Fruit fly (Drosophila melanogaster) whole organism, pupa: ENCODE data around the gene Jhbp2.

Source experiments
- CG12605 ChIP-seq: fragments of 200-800 bp; sonication (Bioruptor generic); IDR thresholded peaks from 2 replicates; pipeline ENCODE4 v1.3.6; 2022; ENCODE audit warnings: missing biosample characterization, missing genetic modification characterization
- CG17806 ChIP-seq: fragments of 200-800 bp; sonication (Bioruptor generic); optimal IDR thresholded peaks from 2 replicates; lab custom pipeline; 2018; ENCODE audit warnings: missing biosample characterization, mild to moderate bottlenecking, missing genetic modification characterization, moderate library complexity
- Ets98B ChIP-seq: fragments of 200-800 bp; sonication (Bioruptor generic); IDR thresholded peaks from 2 replicates; pipeline ENCODE4 v1.3.6; 2022; ENCODE audit warnings: missing biosample characterization, missing genetic modification characterization
- Pif1B ChIP-seq: fragments of 200-800 bp; sonication (Bioruptor generic); optimal IDR thresholded peaks from 3 replicates; lab custom pipeline; 2016; ENCODE audit warnings: missing biosample characterization, missing genetic modification characterization
- fd96Ca ChIP-seq: fragments of 200-800 bp; sonication (Bioruptor generic); IDR thresholded peaks from 3 replicates; pipeline ENCODE4 v1.3.6; 2022; ENCODE audit warnings: missing biosample characterization, missing genetic modification characterization

DNA sequence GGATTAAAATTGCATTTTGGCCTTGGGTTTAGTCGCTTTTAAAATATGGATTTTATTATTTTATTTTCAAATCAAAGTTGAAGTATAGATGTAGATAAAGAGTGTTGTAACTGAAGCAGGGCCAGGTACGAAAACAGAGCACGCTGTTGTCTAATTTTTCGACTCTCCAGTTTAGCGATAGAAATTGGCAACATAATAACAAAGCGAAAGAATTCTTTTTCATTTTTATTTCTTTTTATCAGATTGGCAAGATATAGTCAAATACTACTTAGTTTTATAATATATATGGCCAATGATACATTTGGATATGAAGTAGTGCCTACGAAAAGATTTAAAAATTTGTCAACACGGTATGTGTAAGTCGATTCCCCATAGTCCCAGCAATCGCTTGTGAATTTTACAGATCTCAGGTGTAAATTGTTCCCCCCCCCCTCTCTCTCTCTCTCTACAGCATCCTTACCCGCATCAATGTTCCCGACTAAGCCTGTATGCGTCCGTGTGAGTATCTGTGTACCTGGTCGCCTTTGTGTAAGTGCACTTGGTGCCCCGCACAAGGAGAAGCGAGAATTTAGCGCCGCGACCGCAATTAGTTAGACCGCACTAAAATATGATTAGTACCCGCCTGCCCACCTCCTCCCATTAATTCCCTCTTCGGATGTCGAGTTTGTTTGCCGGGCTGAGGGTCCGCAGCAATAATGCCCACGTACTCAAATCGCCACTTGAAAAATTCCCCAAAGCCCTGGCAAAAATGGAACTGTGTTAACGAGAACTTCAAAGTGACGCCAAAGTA, 14.9 kb upstream of the Jhbp2 start:
- TF ChIP-seq fd96Ca (GFP tag; lab: Robert Waterston, UW) (no peak), Pif1B (GFP tag; lab: Kevin White, UChicago) (no peak), CG12605 (GFP tag; lab: Robert Waterston, UW) (no peak), Ets98B (GFP tag; lab: Robert Waterston, UW) (no peak), CG17806 (tag; lab: Kevin White, UChicago) (no peak)
